Fruit fly (Drosophila melanogaster) whole organism, wandering third instar larva: ENCODE measurements around the gene Tsp29Fb.

Experiments
- Abd-B ChIP-seq: fragments of >200 bp; optimal IDR thresholded peaks from 2 replicates; lab custom pipeline; 2017; ENCODE audit warnings: missing biosample characterization, missing genetic modification characterization
- Hnf4 ChIP-seq: fragments of 200-800 bp; sonication (Bioruptor generic); optimal IDR thresholded peaks from 2 replicates; lab custom pipeline; 2016; ENCODE audit warnings: missing biosample characterization, mild to moderate bottlenecking, missing genetic modification characterization
- Hr78 ChIP-seq: fragments of >200 bp; optimal IDR thresholded peaks from 2 replicates; lab custom pipeline; 2017; ENCODE audit warnings: missing biosample characterization, missing genetic modification characterization
- OdsH ChIP-seq: fragments of 200-800 bp; sonication (Bioruptor generic); optimal IDR thresholded peaks from 2 replicates; lab custom pipeline; 2016; ENCODE audit warnings: missing biosample characterization, mild to moderate bottlenecking, missing genetic modification characterization
- br ChIP-seq: fragments of 200-800 bp; sonication (Bioruptor generic); optimal IDR thresholded peaks from 2 replicates; lab custom pipeline; 2016; ENCODE audit warnings: missing biosample characterization, missing genetic modification characterization
- dl ChIP-seq, 2 experiments: fragments of 175-275, 200-275 bp in 1 of 2; fragments of 200-275 bp in 1 of 2; sonication (Bioruptor generic); optimal IDR thresholded peaks; lab custom pipeline; 2018; ENCODE audit warnings: mild to moderate bottlenecking in 2 of 2, missing biosample characterization in 2 of 2, missing genetic modification characterization in 2 of 2, moderate library complexity in 2 of 2; ENCODE audit not compliant: partially characterized antibody in 2 of 2, insufficient read depth in 1 of 2
- woc ChIP-seq: sonication (Bioruptor generic); optimal IDR thresholded peaks from 2 replicates; lab custom pipeline; 2016; ENCODE audit warnings: missing biosample characterization, mild to moderate bottlenecking, missing genetic modification characterization

dm6 chr2L:8897954-8898713 is 39.1 kb upstream of the Tsp29Fb start:
- TF ChIP-seq Hnf4 (GFP tag; lab: Kevin White, UChicago) (peak; percentile 15), br (GFP tag; lab: Kevin White, UChicago) (peak; percentile 73), Abd-B (GFP tag; lab: Kevin White, UChicago) (no peak), woc (GFP tag; lab: Kevin White, UChicago) (peak; percentile 55), Hr78 (no peak), OdsH (peak; percentile 68), dl (GFP tag; optimal IDR thresholded peaks at IDR 0.05; lab: Kevin White, UChicago; ENCODE audit: insufficient read depth in 1 of 2, partially characterized antibody in 2 of 2) (peak; percentile 45 to 77)
